Worm (Caenorhabditis elegans) whole organism, early embryonic: ENCODE measurements around the gene pac-1.

ENCODE experiments used
- F13C5.2 ChIP-seq: sonication (generic microtip); optimal IDR thresholded peaks from 2 replicates; lab custom pipeline; 2017; ENCODE audit warnings: mild to moderate bottlenecking, missing genetic modification characterization, inconsistent platforms, missing compliant biosample characterization
- ama-1 ChIP-seq: fragments of 150-350 bp; optimal IDR thresholded peaks from 2 replicates; lab custom pipeline; 2014
- ceh-13 ChIP-seq: fragments of 200-800 bp; sonication (Bioruptor generic); optimal IDR thresholded peaks from 2 replicates; lab custom pipeline; 2018; ENCODE audit warnings: mild to moderate bottlenecking, missing genetic modification characterization, missing compliant biosample characterization
- ceh-36 ChIP-seq: sonication (generic microtip); optimal IDR thresholded peaks from 2 replicates; lab custom pipeline; 2016; ENCODE audit warnings: missing genetic modification characterization, inconsistent platforms, missing compliant biosample characterization
- ets-7 ChIP-seq: sonication (generic microtip); optimal IDR thresholded peaks from 2 replicates; lab custom pipeline; 2016; ENCODE audit warnings: missing genotype, missing genetic modification characterization, missing compliant biosample characterization
- flt-1 ChIP-seq: fragments of 200-800 bp; sonication (Bioruptor generic); IDR thresholded peaks from 2 replicates; pipeline ENCODE4 v1.3.6; 2022; ENCODE audit warnings: missing genetic modification characterization, missing compliant biosample characterization
- hmg-4 ChIP-seq: fragments of 200-800 bp; sonication (Bioruptor generic); optimal IDR thresholded peaks from 2 replicates; lab custom pipeline; 2018; ENCODE audit warnings: mild to moderate bottlenecking, missing genetic modification characterization, missing compliant biosample characterization
- scrt-1 ChIP-seq: fragments of 200-800 bp; sonication (Bioruptor generic); IDR thresholded peaks from 2 replicates; pipeline ENCODE4 v1.3.6; 2022; ENCODE audit warnings: missing genetic modification characterization, missing compliant biosample characterization
- sea-1 ChIP-seq: fragments of 200-800 bp; sonication (Bioruptor generic); conservative IDR thresholded peaks from 2 replicates; pipeline ENCODE4 v1.3.6; 2022; ENCODE audit warnings: missing genetic modification characterization, missing compliant biosample characterization
- tbx-11 ChIP-seq: fragments of 200-800 bp; sonication (Bioruptor generic); IDR thresholded peaks from 2 replicates; pipeline ENCODE4 v1.3.6; 2022; ENCODE audit warnings: missing genetic modification characterization, missing compliant biosample characterization
- tra-4 ChIP-seq: sonication (generic microtip); optimal IDR thresholded peaks from 2 replicates; lab custom pipeline; 2017; ENCODE audit warnings: missing genetic modification characterization, missing compliant biosample characterization

DNA sequence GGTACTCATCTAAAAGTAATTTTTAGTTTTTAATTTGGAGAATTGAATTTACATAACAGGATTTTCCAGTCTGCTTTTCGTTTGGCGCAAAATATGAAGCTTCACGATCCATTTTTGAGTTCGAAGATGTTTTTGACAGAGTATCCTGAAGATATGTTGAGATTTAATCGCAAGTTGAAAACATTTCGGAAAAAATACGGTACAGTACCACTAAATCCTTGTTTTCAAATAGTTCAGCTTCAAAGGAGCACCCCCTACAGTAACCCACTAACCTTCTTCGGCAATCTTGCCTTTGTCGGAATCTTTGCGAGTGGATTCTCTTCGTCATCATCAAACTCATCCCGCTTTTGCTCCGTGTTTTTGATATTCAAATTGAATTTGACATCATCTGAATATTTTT, 24.2 kb downstream of the pac-1 start:
- TF ChIP-seq sea-1 (no peak), flt-1 (GFP tag; lab: Robert Waterston, UW) (no peak), ceh-36 (tag; lab: Kevin White, UChicago) (no peak), ama-1 (lab: Kevin White, UChicago) (no peak), scrt-1 (GFP tag; lab: Robert Waterston, UW) (no peak), ets-7 (tag; lab: Kevin White, UChicago) (no peak), tbx-11 (GFP tag; lab: Robert Waterston, UW) (no peak), tra-4 (tag; lab: Kevin White, UChicago) (no peak), ceh-13 (GFP tag; lab: Kevin White, UChicago) (no peak), hmg-4 (GFP tag; lab: Kevin White, UChicago) (no peak), F13C5.2 (tag; lab: Kevin White, UChicago) (no peak)
